Fruit fly (Drosophila melanogaster) whole organism, embryonic: ENCODE measurements around the gene neur.
A peak's percentile ranks its signal among the peaks of the same experiment; 100 is the strongest.

Source experiments
- Atf6 ChIP-seq: fragments of 200-800 bp; sonication (Bioruptor generic); IDR thresholded peaks from 2 replicates; pipeline ENCODE4 v1.3.6; 2022; ENCODE audit warnings: missing biosample characterization, missing genetic modification characterization
- Bgb ChIP-seq: fragments of 200-800 bp; sonication (Bioruptor generic); IDR thresholded peaks from 2 replicates; pipeline ENCODE4 v1.3.6; 2022; ENCODE audit warnings: missing biosample characterization, missing genetic modification characterization; ENCODE audit not compliant: partially characterized antibody
- CG10321 ChIP-seq: fragments of 200-800 bp; sonication (Bioruptor generic); IDR thresholded peaks from 2 replicates; pipeline ENCODE4 v1.3.6; 2022; ENCODE audit warnings: missing biosample characterization, missing genetic modification characterization
- CG10431 ChIP-seq: fragments of 200-800 bp; sonication (Bioruptor generic); optimal IDR thresholded peaks from 3 replicates; lab custom pipeline; 2018; ENCODE audit warnings: missing biosample characterization, mild to moderate bottlenecking, missing genetic modification characterization
- CG1233 ChIP-seq: fragments of 200-800 bp; sonication (Bioruptor generic); optimal IDR thresholded peaks from 4 replicates; lab custom pipeline; 2018; ENCODE audit warnings: missing biosample characterization, mild to moderate bottlenecking, missing genetic modification characterization
- CG13894 ChIP-seq: fragments of 200-800 bp; sonication (Bioruptor generic); optimal IDR thresholded peaks from 3 replicates; lab custom pipeline; 2018; ENCODE audit warnings: missing biosample characterization, mild to moderate bottlenecking, missing genetic modification characterization, moderate library complexity
- CG15011 ChIP-seq: fragments of 200-800 bp; sonication (Bioruptor generic); optimal IDR thresholded peaks from 3 replicates; lab custom pipeline; 2018; ENCODE audit warnings: missing biosample characterization, mild to moderate bottlenecking, missing genetic modification characterization
- CG17612 ChIP-seq: fragments of 200-800 bp; sonication (Bioruptor generic); IDR thresholded peaks from 2 replicates; pipeline ENCODE4 v1.3.6; 2022; ENCODE audit warnings: missing biosample characterization, missing genetic modification characterization
- CG2199 ChIP-seq: fragments of 200-800 bp; sonication (Bioruptor generic); IDR thresholded peaks from 3 replicates; pipeline ENCODE4 v1.3.6; 2022; ENCODE audit warnings: missing biosample characterization, missing genetic modification characterization
- CG3163 ChIP-seq: fragments of 200-800 bp; sonication (Bioruptor generic); optimal IDR thresholded peaks from 3 replicates; lab custom pipeline; 2016; ENCODE audit warnings: missing biosample characterization, missing genetic modification characterization
- CG32532 ChIP-seq: fragments of 200-800 bp; sonication (Bioruptor generic); IDR thresholded peaks from 2 replicates; pipeline ENCODE4 v1.3.6; 2022; ENCODE audit warnings: missing biosample characterization, missing genetic modification characterization
- CG4730 ChIP-seq: fragments of 200-800 bp; sonication (Bioruptor generic); IDR thresholded peaks from 2 replicates; pipeline ENCODE4 v1.3.6; 2022; ENCODE audit warnings: missing biosample characterization, missing genetic modification characterization
- CG4820 ChIP-seq: fragments of 200-800 bp; sonication (Bioruptor generic); optimal IDR thresholded peaks from 3 replicates; lab custom pipeline; 2016; ENCODE audit warnings: missing biosample characterization, missing genetic modification characterization
- CG6654 ChIP-seq: fragments of 200-800 bp; sonication (Bioruptor generic); optimal IDR thresholded peaks from 2 replicates; lab custom pipeline; 2017; ENCODE audit warnings: missing biosample characterization, mild to moderate bottlenecking, missing genetic modification characterization
- CG7786 ChIP-seq: fragments of 200-800 bp; sonication (Bioruptor generic); optimal IDR thresholded peaks from 2 replicates; lab custom pipeline; 2016; ENCODE audit warnings: missing biosample characterization, missing genetic modification characterization
- CG9437 ChIP-seq: fragments of 200-800 bp; sonication (Bioruptor generic); optimal IDR thresholded peaks from 2 replicates; lab custom pipeline; 2018; ENCODE audit warnings: missing biosample characterization, mild to moderate bottlenecking, missing genetic modification characterization
- Camta ChIP-seq: fragments of 200-800 bp; sonication (Bioruptor generic); optimal IDR thresholded peaks from 2 replicates; lab custom pipeline; 2016; ENCODE audit warnings: missing biosample characterization, missing genetic modification characterization
- Elba2 ChIP-seq: fragments of 200-800 bp; sonication (Bioruptor generic); optimal IDR thresholded peaks from 3 replicates; lab custom pipeline; 2016; ENCODE audit warnings: missing biosample characterization, missing genetic modification characterization
- Ets65A ChIP-seq: fragments of 200-800 bp; sonication (Bioruptor generic); peaks from one replicate; lab custom pipeline; 2016; ENCODE audit warnings: missing biosample characterization, missing genetic modification characterization
- Hand ChIP-seq: fragments of 200-800 bp; sonication (Bioruptor generic); optimal IDR thresholded peaks from 2 replicates; lab custom pipeline; 2017; ENCODE audit warnings: mild to moderate bottlenecking, missing biosample characterization, missing genetic modification reagents, missing genetic modification characterization
- Hr39 ChIP-seq: fragments of >200 bp; optimal IDR thresholded peaks from 2 replicates; lab custom pipeline; 2017
- MTF-1 ChIP-seq: fragments of 200-800 bp; sonication (Bioruptor generic); optimal IDR thresholded peaks from 2 replicates; lab custom pipeline; 2018; ENCODE audit warnings: missing biosample characterization, mild to moderate bottlenecking, missing genetic modification characterization, borderline replicate concordance
- Mes4 ChIP-seq: fragments of 200-800 bp; sonication (Bioruptor generic); optimal IDR thresholded peaks from 2 replicates; lab custom pipeline; 2016; ENCODE audit warnings: missing biosample characterization, missing genetic modification characterization
- NfI ChIP-seq: fragments of 200-800 bp; sonication (Bioruptor generic); optimal IDR thresholded peaks from 3 replicates; lab custom pipeline; 2018; ENCODE audit warnings: missing biosample characterization, mild to moderate bottlenecking, missing genetic modification characterization, moderate library complexity
- Poxn ChIP-seq: fragments of 200-800 bp; sonication (Bioruptor generic); IDR thresholded peaks from 2 replicates; pipeline ENCODE4 v1.3.6; 2022; ENCODE audit warnings: missing biosample characterization, missing genetic modification characterization
- Stat92E ChIP-seq, 3 experiments: fragments of >200 bp in 2 of 3; fragments of 200-800 bp in 1 of 3; sonication (Bioruptor generic) in 1 of 3; optimal IDR thresholded peaks; 2 replicates each; lab custom pipeline; 2017 to 2019; ENCODE audit warnings: missing biosample characterization in 3 of 3, missing genetic modification characterization in 3 of 3, mild to moderate bottlenecking in 1 of 3, moderate library complexity in 1 of 3
- amos ChIP-seq: fragments of 200-800 bp; sonication (Bioruptor generic); IDR thresholded peaks from 2 replicates; pipeline ENCODE4 v1.3.6; 2022; ENCODE audit warnings: missing biosample characterization, missing genetic modification characterization; ENCODE audit not compliant: partially characterized antibody
- ap ChIP-seq: fragments of 200-800 bp; sonication (Bioruptor generic); IDR thresholded peaks from 2 replicates; pipeline ENCODE4 v1.3.6; 2022; ENCODE audit warnings: missing biosample characterization, missing genetic modification characterization
- ase ChIP-seq: fragments of 200-800 bp; sonication (Bioruptor generic); IDR thresholded peaks from 3 replicates; pipeline ENCODE4 v1.3.6; 2022; ENCODE audit warnings: missing biosample characterization, missing genetic modification characterization
- bowl ChIP-seq: fragments of 200-800 bp; sonication (Bioruptor generic); IDR thresholded peaks from 2 replicates; pipeline ENCODE4 v1.3.6; 2022; ENCODE audit warnings: missing biosample characterization, missing genetic modification characterization
- ci ChIP-seq: fragments of 200-800 bp; sonication (Bioruptor generic); IDR thresholded peaks from 3 replicates; pipeline ENCODE4 v1.3.6; 2022; ENCODE audit warnings: missing biosample characterization, missing genetic modification characterization
- dimm ChIP-seq: fragments of 200-800 bp; sonication (Bioruptor generic); IDR thresholded peaks from 2 replicates; pipeline ENCODE4 v1.3.6; 2022; ENCODE audit warnings: missing biosample characterization, missing genetic modification characterization
- dmrt11E ChIP-seq: fragments of 200-800 bp; sonication (Bioruptor generic); optimal IDR thresholded peaks from 3 replicates; lab custom pipeline; 2018; ENCODE audit warnings: missing biosample characterization, mild to moderate bottlenecking, missing genetic modification characterization, moderate library complexity
- eyg ChIP-seq: fragments of 200-800 bp; sonication (Bioruptor generic); optimal IDR thresholded peaks from 3 replicates; lab custom pipeline; 2016; ENCODE audit warnings: missing biosample characterization, missing genetic modification characterization
- fd64A ChIP-seq: fragments of 200-800 bp; sonication (Bioruptor generic); optimal IDR thresholded peaks from 3 replicates; lab custom pipeline; 2018; ENCODE audit warnings: missing biosample characterization, mild to moderate bottlenecking, missing genetic modification characterization
- gem ChIP-seq: fragments of 200-800 bp; sonication (Bioruptor generic); optimal IDR thresholded peaks from 2 replicates; lab custom pipeline; 2019; ENCODE audit warnings: missing biosample characterization, mild to moderate bottlenecking, missing genetic modification characterization, moderate library complexity
- gsb-n ChIP-seq: fragments of 200-800 bp; sonication (Bioruptor generic); optimal IDR thresholded peaks from 3 replicates; lab custom pipeline; 2018; ENCODE audit warnings: missing biosample characterization, mild to moderate bottlenecking, missing genetic modification characterization
- hth ChIP-seq: fragments of >200 bp; optimal IDR thresholded peaks from 2 replicates; lab custom pipeline; 2017; ENCODE audit warnings: inconsistent platforms
- insv ChIP-seq, 2 experiments: fragments of 200-800 bp; sonication (Bioruptor generic); optimal IDR thresholded peaks; 3 replicates each; lab custom pipeline; 2016 to 2018; ENCODE audit warnings: missing biosample characterization in 2 of 2, missing genetic modification characterization in 2 of 2
- knrl ChIP-seq: fragments of 200-800 bp; sonication (Bioruptor generic); IDR thresholded peaks from 3 replicates; pipeline ENCODE4 v1.3.6; 2022; ENCODE audit warnings: missing biosample characterization, missing genetic modification characterization; ENCODE audit not compliant: partially characterized antibody
- lola ChIP-seq, 3 experiments: fragments of >200 bp in 2 of 3; fragments of 200-800 bp in 1 of 3; sonication (Bioruptor generic) in 1 of 3; optimal IDR thresholded peaks; 2 replicates each; lab custom pipeline; 2017 to 2019; ENCODE audit warnings: missing biosample characterization in 3 of 3, missing genetic modification characterization in 3 of 3, mild to moderate bottlenecking in 1 of 3, moderate library complexity in 1 of 3
- nerfin-2 ChIP-seq: fragments of 200-800 bp; sonication (Bioruptor generic); IDR thresholded peaks from 2 replicates; pipeline ENCODE4 v1.3.6; 2022; ENCODE audit warnings: missing biosample characterization, missing genetic modification characterization; ENCODE audit not compliant: partially characterized antibody
- nmo ChIP-seq: fragments of 200-800 bp; sonication (Bioruptor generic); optimal IDR thresholded peaks from 2 replicates; lab custom pipeline; 2018; ENCODE audit warnings: missing biosample characterization, mild to moderate bottlenecking, missing genetic modification characterization, moderate library complexity
- odd ChIP-seq: fragments of 200-800 bp; sonication (Bioruptor generic); optimal IDR thresholded peaks from 2 replicates; lab custom pipeline; 2017; ENCODE audit warnings: missing biosample characterization, mild to moderate bottlenecking, missing genetic modification characterization
- pros ChIP-seq: fragments of 200-800 bp; sonication (Bioruptor generic); optimal IDR thresholded peaks from 3 replicates; lab custom pipeline; 2019; ENCODE audit warnings: missing biosample characterization, mild to moderate bottlenecking, missing genetic modification characterization, moderate library complexity
- scrt ChIP-seq: fragments of 200-800 bp; sonication (Bioruptor generic); optimal IDR thresholded peaks from 2 replicates; lab custom pipeline; 2018; ENCODE audit warnings: missing biosample characterization, mild to moderate bottlenecking, missing genetic modification characterization, moderate library complexity
- stwl ChIP-seq: fragments of 200-800 bp; sonication (Bioruptor generic); optimal IDR thresholded peaks from 3 replicates; lab custom pipeline; 2018; ENCODE audit warnings: missing biosample characterization, mild to moderate bottlenecking, missing genetic modification characterization, moderate library complexity
- sug ChIP-seq: fragments of 200-800 bp; optimal IDR thresholded peaks from 2 replicates; lab custom pipeline; 2019; ENCODE audit warnings: missing biosample characterization, mild to moderate bottlenecking, missing genetic modification characterization, moderate library complexity

Gene neur

dm6 chr3R:9055119-9056105, 16.1 kb upstream of the neur start (continued):
- TF ChIP-seq CG1233 (GFP tag; lab: Kevin White, UChicago) (peak; percentile 91), CG6654 (GFP tag; lab: Kevin White, UChicago) (peak; percentile 75), Atf6 (GFP tag; lab: Robert Waterston, UW) (no peak), Stat92E (GFP tag; optimal IDR thresholded peaks at IDR 0.05; lab: Kevin White, UChicago) (peak in 1 of 3 experiments; percentile 29), pros (GFP tag; lab: Kevin White, UChicago) (no peak), bowl (GFP tag; lab: Robert Waterston, UW) (no peak), CG4820 (GFP tag; lab: Kevin White, UChicago) (peak; percentile 86), CG2199 (GFP tag; lab: Robert Waterston, UW) (no peak), CG13894 (tag; lab: Kevin White, UChicago) (peak; percentile 91), eyg (GFP tag; lab: Kevin White, UChicago) (peak; percentile 63), stwl (peak; percentile 12), nerfin-2 (GFP tag; lab: Robert Waterston, UW) (no peak), ase (GFP tag; lab: Robert Waterston, UW) (no peak), CG3163 (GFP tag; lab: Kevin White, UChicago) (peak; percentile 29), CG9437 (GFP tag; lab: Kevin White, UChicago) (peak; percentile 73), Poxn (GFP tag; lab: Robert Waterston, UW) (no peak), insv (GFP tag; optimal IDR thresholded peaks at IDR 0.05; lab: Kevin White, UChicago) (peak in 1 of 2 experiments; percentile 49), hth (lab: Kevin White, UChicago) (no peak), CG32532 (GFP tag; lab: Robert Waterston, UW) (no peak), MTF-1 (GFP tag; lab: Kevin White, UChicago) (peak; percentile 86), CG10321 (GFP tag; lab: Robert Waterston, UW) (no peak), knrl (GFP tag; lab: Robert Waterston, UW) (no peak), amos (no peak), Hr39 (no peak), ap (GFP tag; lab: Robert Waterston, UW) (no peak), Elba2 (peak; percentile 3), CG7786 (peak; percentile 80), lola (GFP tag; optimal IDR thresholded peaks at IDR 0.05; lab: Kevin White, UChicago) (peak in 1 of 3 experiments; percentile 89), NfI (GFP tag; lab: Kevin White, UChicago) (peak; percentile 90), ci (GFP tag; lab: Robert Waterston, UW) (no peak), Mes4 (peak; percentile 28), CG10431 (GFP tag; lab: Kevin White, UChicago) (peak; percentile 80), Camta (GFP tag; lab: Kevin White, UChicago) (peak; percentile 69), gem (peak; percentile 97), CG15011 (GFP tag; lab: Kevin White, UChicago) (peak; percentile 90), dimm (no peak), CG4730 (no peak), scrt (GFP tag; lab: Kevin White, UChicago) (peak; percentile 94), Bgb (no peak), gsb-n (tag; lab: Kevin White, UChicago) (peak; percentile 92), odd (peak; percentile 84), Ets65A (GFP tag; lab: Kevin White, UChicago) (peak; percentile 98), nmo (GFP tag; lab: Kevin White, UChicago) (peak; percentile 96), CG17612 (no peak), sug (tag; lab: Kevin White, UChicago) (peak; percentile 78), Hand (GFP tag; lab: Kevin White, UChicago) (peak; percentile 90), fd64A (GFP tag; lab: Kevin White, UChicago) (peak; percentile 77), dmrt11E (tag; lab: Kevin White, UChicago) (peak; percentile 86)
